Worm (Caenorhabditis elegans) whole organism, L3 larva: ENCODE measurements around the gene cyp-13A5.

Source experiments
- ZK546.5 ChIP-seq: sonication (generic microtip); optimal IDR thresholded peaks from 2 replicates; lab custom pipeline; 2017; ENCODE audit warnings: missing biosample characterization, missing genetic modification characterization
- ama-1 ChIP-seq: fragments of 150-350 bp; optimal IDR thresholded peaks from 2 replicates; lab custom pipeline; 2018
- egl-5 ChIP-seq: fragments of 150-350 bp; optimal IDR thresholded peaks from 2 replicates; lab custom pipeline; 2017; ENCODE audit warnings: missing biosample characterization, missing genetic modification reagents, missing genetic modification characterization, inconsistent platforms
- nfya-1 ChIP-seq: sonication (generic microtip); optimal IDR thresholded peaks from 2 replicates; lab custom pipeline; 2017; ENCODE audit warnings: missing genetic modification characterization, mild to moderate bottlenecking, missing compliant biosample characterization, antibody characterized with exemption, moderate library complexity; ENCODE audit not compliant: insufficient read depth
- nhr-43 ChIP-seq: sonication (generic microtip); optimal IDR thresholded peaks from 2 replicates; lab custom pipeline; 2016; ENCODE audit warnings: mild to moderate bottlenecking, missing genetic modification characterization, missing compliant biosample characterization; ENCODE audit not compliant: poor library complexity, severe bottlenecking
- snpc-4 ChIP-seq: fragments of 150-350 bp; optimal IDR thresholded peaks from 2 replicates; lab custom pipeline; 2014; ENCODE audit warnings: missing biosample characterization, missing genetic modification characterization

- TF ChIP-seq nfya-1 (tag; lab: Kevin White, UChicago) = no peak
- no peak for TF ChIP-seq ZK546.5 (tag; lab: Kevin White, UChicago)
- no peak for TF ChIP-seq nhr-43 (tag; lab: Kevin White, UChicago)
- TF ChIP-seq snpc-4 (tag; lab: Kevin White, UChicago) = no peak
- no peak for TF ChIP-seq egl-5 (tag; lab: Kevin White, UChicago)
- TF ChIP-seq ama-1 (lab: Kevin White, UChicago) = no peak
Observed at ce11 chrII:9781842-9782241, 18.3 kb downstream of the cyp-13A5 start, which contains the start of gene cyp-13A1.
